Fruit fly (Drosophila melanogaster) whole organism, prepupa: ENCODE results near the gene CG13994.

Experiments used
- CG1621 ChIP-seq: fragments of 200-800 bp; sonication (Bioruptor generic); optimal IDR thresholded peaks from 3 replicates; lab custom pipeline; 2018; ENCODE audit warnings: missing biosample characterization, mild to moderate bottlenecking, missing genetic modification characterization
- CG6163 ChIP-seq: fragments of 200-800 bp; sonication (Bioruptor generic); IDR thresholded peaks from 3 replicates; pipeline ENCODE4 v1.3.6; 2022; ENCODE audit warnings: missing biosample characterization, missing genetic modification characterization

DNA sequence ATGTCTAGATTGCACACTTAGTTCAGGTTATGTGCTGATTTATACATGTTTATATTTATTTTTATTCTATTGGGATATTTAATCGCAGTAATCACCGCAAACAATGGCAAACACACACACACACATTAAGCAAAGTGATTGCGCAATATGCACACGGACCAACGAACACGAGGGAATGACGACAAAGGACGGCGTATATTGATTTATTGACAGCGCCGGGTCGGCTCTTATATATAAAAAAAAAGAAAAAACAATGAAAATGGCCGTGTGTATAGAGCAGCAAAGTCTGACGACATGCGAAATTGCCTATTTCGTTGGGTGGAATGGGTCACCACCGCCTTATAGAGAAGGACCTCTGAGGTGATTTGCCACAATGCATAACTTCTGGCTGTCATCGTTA lies 48.0 kb downstream of the CG13994 start:
- TF ChIP-seq CG1621 (tag; lab: Kevin White, UChicago) (no peak), CG6163 (no peak)
